Worm (Caenorhabditis elegans) whole organism, mixed stage, embryonic: ENCODE results near the gene B0273.115.

Source experiments
- blmp-1 ChIP-seq: fragments of 150-350 bp; optimal IDR thresholded peaks from 2 replicates; lab custom pipeline; 2014; ENCODE audit warnings: missing biosample characterization, missing genetic modification characterization
- ces-1 ChIP-seq: fragments of 150-350 bp; optimal IDR thresholded peaks from 2 replicates; lab custom pipeline; 2014; ENCODE audit warnings: missing biosample characterization, missing genetic modification reagents, missing genetic modification characterization
- mep-1 ChIP-seq: fragments of 150-350 bp; optimal IDR thresholded peaks from 2 replicates; lab custom pipeline; 2017; ENCODE audit warnings: missing biosample characterization, missing genetic modification reagents, missing genetic modification characterization, inconsistent platforms
- nhr-12 ChIP-seq: fragments of 150-350 bp; optimal IDR thresholded peaks from 2 replicates; lab custom pipeline; 2014; ENCODE audit warnings: missing biosample characterization, missing genetic modification characterization
- nhr-2 ChIP-seq: fragments of 150-350 bp; optimal IDR thresholded peaks from 2 replicates; lab custom pipeline; 2014; ENCODE audit warnings: missing biosample characterization, missing genetic modification characterization
- nhr-28 ChIP-seq: fragments of 150-350 bp; optimal IDR thresholded peaks from 2 replicates; lab custom pipeline; 2014; ENCODE audit warnings: missing biosample characterization, missing genetic modification characterization
- pha-4 ChIP-seq: fragments of 150-350 bp; optimal IDR thresholded peaks from 2 replicates; lab custom pipeline; 2018; ENCODE audit warnings: missing biosample characterization, missing genetic modification reagents, missing genetic modification characterization
- snpc-4 ChIP-seq: fragments of 150-350 bp; optimal IDR thresholded peaks from 2 replicates; lab custom pipeline; 2014; ENCODE audit warnings: missing biosample characterization, missing genetic modification characterization
- unc-39 ChIP-seq: fragments of 150-350 bp; optimal IDR thresholded peaks from 2 replicates; lab custom pipeline; 2014; ENCODE audit warnings: missing biosample characterization, missing genetic modification characterization
- unc-62 ChIP-seq: fragments of 150-350 bp; optimal IDR thresholded peaks from 2 replicates; lab custom pipeline; 2014; ENCODE audit warnings: missing biosample characterization, missing genetic modification reagents, missing genetic modification characterization
- zip-8 ChIP-seq: fragments of 150-350 bp; optimal IDR thresholded peaks from 2 replicates; lab custom pipeline; 2014; ENCODE audit warnings: missing biosample characterization, missing genetic modification characterization
- ztf-11 ChIP-seq: fragments of 150-350 bp; optimal IDR thresholded peaks from 2 replicates; lab custom pipeline; 2014; ENCODE audit warnings: missing biosample characterization, missing genetic modification characterization

- no peak for TF ChIP-seq unc-62 (GFP tag; lab: Kevin White, UChicago)
- no peak for TF ChIP-seq nhr-12
- TF ChIP-seq ztf-11 (tag; lab: Kevin White, UChicago) = no peak
- TF ChIP-seq unc-39 (tag; lab: Kevin White, UChicago) = no peak
- TF ChIP-seq nhr-2 (tag; lab: Kevin White, UChicago) = no peak
- no peak for TF ChIP-seq pha-4 (tag; lab: Kevin White, UChicago)
- TF ChIP-seq blmp-1 (tag; lab: Kevin White, UChicago) = no peak
- TF ChIP-seq ces-1 = no peak
- TF ChIP-seq snpc-4 = no peak
- TF ChIP-seq mep-1 (tag; lab: Kevin White, UChicago) = no peak
- TF ChIP-seq zip-8 = no peak
- no peak for TF ChIP-seq nhr-28 (tag; lab: Kevin White, UChicago)
These were observed 43.6 kb upstream of the B0273.115 start for ce11 chrIV:5534596-5534995.
